Worm (Caenorhabditis elegans): Measurements from ENCODE around the gene str-1.

Gene str-1

DNA sequence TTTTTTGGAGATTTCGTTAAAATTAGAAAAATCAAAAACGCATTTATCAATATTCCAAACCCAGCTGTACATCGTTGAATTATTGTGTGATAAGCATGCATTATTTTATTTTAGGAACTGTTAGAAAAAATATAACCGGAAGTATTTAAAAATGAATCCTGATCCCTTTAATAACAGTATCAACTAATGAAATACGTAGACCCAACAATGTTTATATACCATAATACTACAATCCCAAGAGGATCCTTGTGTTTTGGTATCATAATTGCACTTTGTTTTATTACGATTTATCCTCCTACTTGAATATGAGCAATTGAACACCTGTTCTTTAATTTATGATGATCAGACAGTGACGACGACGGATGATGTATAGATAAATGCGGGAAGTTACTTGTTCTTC, 13.2 kb downstream of the str-1 start, which contains the start of gene str-249:
str-249 (minus strand) TSS at position 101 of the 400 bp plus-strand sequence.
- TF ChIP-seq D2030.7 (GFP tag; IDR thresholded peaks at IDR 0.05) = no peak
- no peak for TF ChIP-seq cebp-1 (GFP tag; IDR thresholded peaks at IDR 0.05)
- TF ChIP-seq cebp-1 (tag; optimal IDR thresholded peaks at IDR 0.05) = no peak
- TF ChIP-seq snpc-4 (GFP tag; optimal IDR thresholded peaks at IDR 0.05) = no peak
- no peak for TF ChIP-seq snpc-4 (tag; optimal IDR thresholded peaks at IDR 0.05)
- TF ChIP-seq fkh-3 (tag; optimal IDR thresholded peaks at IDR 0.05) = no peak
- TF ChIP-seq him-1 (tag; optimal IDR thresholded peaks at IDR 0.05) = no peak
- TF ChIP-seq nfya-1 (tag; optimal IDR thresholded peaks at IDR 0.05; ENCODE audit: borderline replicate concordance, insufficient read depth) = no peak
- TF ChIP-seq F55B11.4 (tag; optimal IDR thresholded peaks at IDR 0.05; ENCODE audit: borderline replicate concordance, insufficient read depth) = no peak
- no peak for TF ChIP-seq nhr-120 (GFP tag; IDR thresholded peaks at IDR 0.05)

- TF ChIP-seq zim-3 (tag; optimal IDR thresholded peaks at IDR 0.05) (no peak), madf-8 (GFP tag; conservative IDR thresholded peaks at IDR 0.05) (no peak), Y67H2A.10 (GFP tag; conservative IDR thresholded peaks at IDR 0.05) (no peak), cebp-1 (GFP tag; IDR thresholded peaks at IDR 0.05) (no peak), cebp-1 (tag; optimal IDR thresholded peaks at IDR 0.05) (no peak), lin-26 (GFP tag; IDR thresholded peaks at IDR 0.05) (no peak), ceh-58 (GFP tag; IDR thresholded peaks at IDR 0.05) (no peak)
These were observed 14.4 kb downstream of the str-1 start, which contains the start of gene C42D4.13 for ce11 chrIV:7188030-7188429. C42D4.13 (minus strand) TSS chrIV:7188130.

DNA sequence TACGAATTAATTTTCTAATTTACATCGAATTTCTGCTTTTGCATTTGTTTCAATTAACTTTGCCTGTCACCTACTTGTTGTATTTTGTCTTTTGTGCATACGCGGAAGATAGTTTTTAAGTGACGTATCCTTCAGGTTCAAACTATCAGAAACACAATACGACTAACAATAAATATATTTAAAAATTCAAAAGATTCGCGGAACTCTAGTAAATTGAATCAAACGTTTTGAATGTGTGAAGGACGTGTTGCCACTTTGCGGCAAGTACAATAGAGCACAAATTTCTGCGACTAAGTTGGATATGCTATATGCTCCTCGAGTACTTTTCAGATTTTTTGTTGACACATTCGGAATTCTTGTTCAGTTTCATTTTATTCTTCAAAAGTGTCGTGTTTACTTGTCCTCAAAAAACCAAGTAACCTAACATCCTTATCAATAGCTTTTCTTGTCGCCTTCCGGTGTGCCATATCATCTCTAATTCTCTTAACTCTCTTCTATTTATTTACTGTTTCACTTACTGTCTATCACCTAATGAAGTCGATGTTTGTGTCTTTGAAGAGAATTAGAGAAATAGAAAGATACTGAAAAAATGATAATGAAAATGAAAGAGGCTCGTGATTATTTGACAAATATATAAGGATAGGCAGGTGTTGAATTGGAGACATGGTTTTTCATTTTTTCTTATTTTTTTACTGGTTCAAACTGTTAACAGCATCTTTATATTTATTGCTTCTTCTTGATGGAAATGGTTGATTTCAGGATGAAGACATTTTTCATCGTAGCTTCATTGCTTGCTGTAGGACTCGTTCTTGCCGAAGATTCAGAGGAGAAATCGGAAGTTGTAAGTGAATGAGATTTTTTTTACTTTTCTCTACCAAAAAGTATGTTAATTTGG, 15.2 kb downstream of the str-1 start, which contains the start of gene srlf-7:
srlf-7 (plus strand) TSS at position 760 of the 895 bp plus-strand sequence.
- TF ChIP-seq hrde-1 (tag; optimal IDR thresholded peaks at IDR 0.05; ENCODE audit: borderline replicate concordance) (no peak), Y56A3A.18 (GFP tag; IDR thresholded peaks at IDR 0.05) (no peak), ztf-26 (tag; optimal IDR thresholded peaks at IDR 0.05) (peak; percentile 31), egrh-3 (GFP tag; IDR thresholded peaks at IDR 0.05) (no peak), F57A8.1 (GFP tag; optimal IDR thresholded peaks at IDR 0.05) (no peak), let-607 (tag; optimal IDR thresholded peaks at IDR 0.05) (peak; percentile 27 to 65), hmg-1.2 (GFP tag; IDR thresholded peaks at IDR 0.05) (peak; percentile 42; the same call in 1 of the 2 replicates), rcor-1 (GFP tag; IDR thresholded peaks at IDR 0.05) (no peak), dox-1 (GFP tag; IDR thresholded peaks at IDR 0.05) (peak; percentile 54; the same call in 1 of the 2 replicates), ama-1 (optimal IDR thresholded peaks at IDR 0.05) (no peak), ama-1 (GFP tag; optimal IDR thresholded peaks at IDR 0.05) (no peak), pbrm-1 (GFP tag; IDR thresholded peaks at IDR 0.05) (no peak), unc-62 (GFP tag; optimal IDR thresholded peaks at IDR 0.05) (peak; percentile 81), egl-44 (GFP tag; IDR thresholded peaks at IDR 0.05) (0 out of 2 replicates have a peak, but pooled peaks have one; percentile 22), Y79H2A.3 (GFP tag; conservative IDR thresholded peaks at IDR 0.05) (no peak), fkh-3 (tag; optimal IDR thresholded peaks at IDR 0.05) (no peak), unc-130 (GFP tag; optimal IDR thresholded peaks at IDR 0.05) (no peak), bed-1 (GFP tag; IDR thresholded peaks at IDR 0.05) (no peak), Y67H2A.10 (GFP tag; conservative IDR thresholded peaks at IDR 0.05) (no peak), K12H6.12 (tag; optimal IDR thresholded peaks at IDR 0.05) (no peak), lsy-27 (tag; optimal IDR thresholded peaks at IDR 0.05; ENCODE audit: borderline replicate concordance, insufficient read depth) (no peak), T07F8.4 (tag; optimal IDR thresholded peaks at IDR 0.05) (no peak), rpc-1 (optimal IDR thresholded peaks at IDR 0.05) (no peak), rpc-1 (tag; optimal IDR thresholded peaks at IDR 0.05) (no peak), C17E4.6 (GFP tag; IDR thresholded peaks at IDR 0.05) (no peak), nfya-1 (tag; optimal IDR thresholded peaks at IDR 0.05; ENCODE audit: borderline replicate concordance, insufficient read depth) (no peak), ekl-4 (GFP tag; IDR thresholded peaks at IDR 0.05) (no peak), him-1 (tag; optimal IDR thresholded peaks at IDR 0.05) (no peak), nhr-120 (GFP tag; IDR thresholded peaks at IDR 0.05) (no peak), gei-17 (GFP tag; optimal IDR thresholded peaks at IDR 0.05) (no peak), zfh-2 (GFP tag; conservative IDR thresholded peaks at IDR 0.05) (no peak), sea-2 (GFP tag; IDR thresholded peaks at IDR 0.05) (no peak), rec-8 (tag; optimal IDR thresholded peaks at IDR 0.05) (no peak)
